Worm (Caenorhabditis elegans) whole organism, mixed stage, embryonic: ENCODE measurements around the gene unc-79.

Experiments used
- ces-1 ChIP-seq: fragments of 150-350 bp; optimal IDR thresholded peaks from 2 replicates; lab custom pipeline; 2014; ENCODE audit warnings: missing biosample characterization, missing genetic modification reagents, missing genetic modification characterization
- cnd-1 ChIP-seq: fragments of 200-800 bp; sonication (Bioruptor generic); optimal IDR thresholded peaks from 2 replicates; lab custom pipeline; 2018; ENCODE audit warnings: mild to moderate bottlenecking, missing genetic modification characterization, missing compliant biosample characterization
- drap-1 ChIP-seq: fragments of 200-800 bp; sonication (Bioruptor generic); optimal IDR thresholded peaks from 3 replicates; lab custom pipeline; 2018; ENCODE audit warnings: mild to moderate bottlenecking, missing genetic modification characterization, missing compliant biosample characterization
- elt-3 ChIP-seq: fragments of 150-350 bp; optimal IDR thresholded peaks from 2 replicates; lab custom pipeline; 2014; ENCODE audit warnings: missing biosample characterization, missing genetic modification characterization
- hlh-1 ChIP-seq: fragments of 150-350 bp; optimal IDR thresholded peaks from 2 replicates; lab custom pipeline; 2014; ENCODE audit warnings: missing biosample characterization, missing genetic modification reagents, missing genetic modification characterization
- mep-1 ChIP-seq: fragments of 150-350 bp; optimal IDR thresholded peaks from 2 replicates; lab custom pipeline; 2017; ENCODE audit warnings: missing biosample characterization, missing genetic modification reagents, missing genetic modification characterization, inconsistent platforms
- nhr-237 ChIP-seq: fragments of 150-350 bp; optimal IDR thresholded peaks from 2 replicates; lab custom pipeline; 2014; ENCODE audit warnings: missing biosample characterization, missing genetic modification characterization
- nhr-28 ChIP-seq: fragments of 150-350 bp; optimal IDR thresholded peaks from 2 replicates; lab custom pipeline; 2014; ENCODE audit warnings: missing biosample characterization, missing genetic modification characterization
- pha-4 ChIP-seq: fragments of 150-350 bp; optimal IDR thresholded peaks from 2 replicates; lab custom pipeline; 2018; ENCODE audit warnings: missing biosample characterization, missing genetic modification reagents, missing genetic modification characterization
- snpc-4 ChIP-seq: fragments of 150-350 bp; optimal IDR thresholded peaks from 2 replicates; lab custom pipeline; 2014; ENCODE audit warnings: missing biosample characterization, missing genetic modification characterization
- tbx-8 ChIP-seq: fragments of 200-800 bp; sonication (Bioruptor generic); optimal IDR thresholded peaks from 2 replicates; lab custom pipeline; 2018; ENCODE audit warnings: mild to moderate bottlenecking, missing genetic modification characterization, moderate library complexity, missing compliant biosample characterization
- unc-39 ChIP-seq: fragments of 150-350 bp; optimal IDR thresholded peaks from 2 replicates; lab custom pipeline; 2014; ENCODE audit warnings: missing biosample characterization, missing genetic modification characterization

DNA sequence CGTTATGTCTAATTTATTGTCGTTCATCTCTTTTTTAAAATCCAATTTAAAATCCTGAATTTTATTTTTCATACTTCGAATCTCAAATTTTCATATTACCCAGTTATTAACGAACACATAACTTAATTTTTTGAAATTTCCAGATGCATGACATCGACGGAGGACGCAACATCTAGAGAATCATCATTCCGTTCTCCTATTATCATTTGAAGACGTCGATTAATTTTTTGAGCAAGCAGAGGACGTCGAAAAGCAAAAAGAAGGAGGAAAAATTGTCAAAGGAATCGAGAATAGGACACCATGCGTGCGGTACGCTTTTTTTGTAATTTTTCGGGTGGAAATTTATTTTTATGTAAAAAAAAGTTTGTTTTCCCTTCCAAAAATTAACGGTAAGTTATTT is 48.7 kb downstream of the unc-79 start, which contains the start of gene unc-103:
- TF ChIP-seq snpc-4 (tag; lab: Kevin White, UChicago) (no peak), elt-3 (no peak), nhr-28 (tag; lab: Kevin White, UChicago) (no peak), nhr-237 (tag; lab: Kevin White, UChicago) (no peak), ces-1 (GFP tag; lab: Kevin White, UChicago) (no peak), drap-1 (GFP tag; lab: Kevin White, UChicago) (no peak), tbx-8 (GFP tag; lab: Kevin White, UChicago) (no peak), unc-39 (tag; lab: Kevin White, UChicago) (no peak), mep-1 (no peak), pha-4 (tag; lab: Kevin White, UChicago) (no peak), hlh-1 (tag; lab: Kevin White, UChicago) (no peak), cnd-1 (no peak)
